Fruit fly (Drosophila melanogaster) ovary, adult (tissue): Measurements from ENCODE around the gene CG6763.
A peak's percentile ranks its signal among the peaks of the same experiment; 100 is the strongest.

Source experiments
- CG17801 ChIP-seq: fragments of 200-800 bp; optimal IDR thresholded peaks from 2 replicates; lab custom pipeline; 2019; ENCODE audit warnings: missing biosample characterization, mild to moderate bottlenecking, missing genetic modification characterization, moderate library complexity; ENCODE audit not compliant: partially characterized antibody

The CG6763 gene

dm6 chr3R:23316867-23317266 lies 33.1 kb downstream of the CG6763 start:
- no peak for TF ChIP-seq CG17801 (GFP tag; lab: Kevin White, UChicago)

- TF ChIP-seq CG17801 (GFP tag; lab: Kevin White, UChicago): no peak
These were observed 35.1 kb downstream of the CG6763 start for dm6 chr3R:23318928-23319327.

- no peak for TF ChIP-seq CG17801 (GFP tag; lab: Kevin White, UChicago)
These were observed 36.4 kb downstream of the CG6763 start for dm6 chr3R:23320251-23320650.

dm6 chr3R:23323639-23324350 lies 40.0 kb downstream of the CG6763 start:
- TF ChIP-seq CG17801 (GFP tag; lab: Kevin White, UChicago): no peak

- TF ChIP-seq CG17801 (GFP tag; lab: Kevin White, UChicago): no peak
These were observed 41.9 kb downstream of the CG6763 start for dm6 chr3R:23325710-23326109.

- TF ChIP-seq CG17801 (GFP tag; lab: Kevin White, UChicago): no peak
These were observed 42.5 kb downstream of the CG6763 start for dm6 chr3R:23326292-23326691.

dm6 chr3R:23327707-23328106 lies 43.9 kb downstream of the CG6763 start:
- no peak for TF ChIP-seq CG17801 (GFP tag; lab: Kevin White, UChicago)

dm6 chr3R:23331280-23331679 lies 47.5 kb downstream of the CG6763 start:
- TF ChIP-seq CG17801 (GFP tag; lab: Kevin White, UChicago): peak; percentile 42

- TF ChIP-seq CG17801 (GFP tag; lab: Kevin White, UChicago): no peak
These were observed 48.1 kb downstream of the CG6763 start for dm6 chr3R:23331865-23332367.

dm6 chr3R:23332535-23333333 lies 48.9 kb downstream of the CG6763 start:
- TF ChIP-seq CG17801 (GFP tag; lab: Kevin White, UChicago): peak; percentile 82

- TF ChIP-seq CG17801 (GFP tag; lab: Kevin White, UChicago): no peak
These were observed 49.7 kb downstream of the CG6763 start for dm6 chr3R:23333334-23334035.

dm6 chr3R:23334036-23334744 lies 50.4 kb downstream of the CG6763 start:
- peak; percentile 64 for TF ChIP-seq CG17801 (GFP tag; lab: Kevin White, UChicago)

dm6 chr3R:23334866-23335265 lies 51.1 kb downstream of the CG6763 start:
- TF ChIP-seq CG17801 (GFP tag; lab: Kevin White, UChicago): no peak

dm6 chr3R:23335577-23335976 lies 51.8 kb downstream of the CG6763 start:
- no peak for TF ChIP-seq CG17801 (GFP tag; lab: Kevin White, UChicago)
